Fruit fly (Drosophila melanogaster) whole organism, embryonic: ENCODE measurements around the gene tex.

Experiments
- Abd-B ChIP-seq: fragments of 200-800 bp; sonication (Bioruptor generic); optimal IDR thresholded peaks from 2 replicates; lab custom pipeline; 2018; ENCODE audit warnings: missing biosample characterization, mild to moderate bottlenecking, missing genetic modification characterization, moderate library complexity
- Adf1 ChIP-seq: fragments of 200-800 bp; sonication (Bioruptor generic); IDR thresholded peaks from 2 replicates; pipeline ENCODE4 v1.3.6; 2022; ENCODE audit warnings: missing biosample characterization, missing genetic modification characterization
- CG12219 ChIP-seq: fragments of 200-800 bp; sonication (Bioruptor generic); optimal IDR thresholded peaks from 3 replicates; lab custom pipeline; 2018; ENCODE audit warnings: missing biosample characterization, mild to moderate bottlenecking, missing genetic modification characterization
- CG12299 ChIP-seq: fragments of 200-800 bp; sonication (Bioruptor generic); optimal IDR thresholded peaks from 2 replicates; lab custom pipeline; 2018; ENCODE audit warnings: missing biosample characterization, mild to moderate bottlenecking, missing genetic modification characterization
- CG12942 ChIP-seq: fragments of 200-800 bp; sonication (Bioruptor generic); optimal IDR thresholded peaks from 3 replicates; lab custom pipeline; 2016; ENCODE audit warnings: missing biosample characterization, missing genetic modification characterization
- CG13624 ChIP-seq: fragments of 200-800 bp; sonication (Bioruptor generic); optimal IDR thresholded peaks from 2 replicates; lab custom pipeline; 2016; ENCODE audit warnings: missing biosample characterization, missing genetic modification characterization
- CG1647 ChIP-seq: fragments of 200-800 bp; sonication (Bioruptor generic); optimal IDR thresholded peaks from 3 replicates; lab custom pipeline; 2016; ENCODE audit warnings: missing biosample characterization, missing genetic modification characterization
- CG16863 ChIP-seq: fragments of 200-800 bp; sonication (Bioruptor generic); optimal IDR thresholded peaks from 3 replicates; lab custom pipeline; 2016; ENCODE audit warnings: missing biosample characterization, missing genetic modification characterization
- CG1832 ChIP-seq: fragments of 200-800 bp; sonication (Bioruptor generic); optimal IDR thresholded peaks from 2 replicates; lab custom pipeline; 2017; ENCODE audit warnings: missing biosample characterization, mild to moderate bottlenecking, missing genetic modification characterization, inconsistent platforms
- CG18476 ChIP-seq: fragments of 200-800 bp; sonication (Bioruptor generic); optimal IDR thresholded peaks from 2 replicates; lab custom pipeline; 2016; ENCODE audit warnings: missing biosample characterization, mild to moderate bottlenecking, missing genetic modification characterization
- CG18599 ChIP-seq: fragments of 200-800 bp; sonication (Bioruptor generic); optimal IDR thresholded peaks from 3 replicates; lab custom pipeline; 2017; ENCODE audit warnings: missing biosample characterization, missing genetic modification characterization, mild to moderate bottlenecking, moderate library complexity, missing genetic modification reagents
- CG18764 ChIP-seq: fragments of 200-800 bp; sonication (Bioruptor generic); optimal IDR thresholded peaks from 3 replicates; lab custom pipeline; 2016; ENCODE audit warnings: missing biosample characterization, missing genetic modification characterization
- CG2116 ChIP-seq: fragments of 200-800 bp; sonication (Bioruptor generic); optimal IDR thresholded peaks from 3 replicates; lab custom pipeline; 2018; ENCODE audit warnings: missing biosample characterization, mild to moderate bottlenecking, missing genetic modification characterization
- CG2129 ChIP-seq: fragments of 200-800 bp; sonication (Bioruptor generic); IDR thresholded peaks from 2 replicates; pipeline ENCODE4 v1.3.6; 2022; ENCODE audit warnings: missing biosample characterization, missing genetic modification characterization; ENCODE audit not compliant: partially characterized antibody
- CG4854 ChIP-seq: fragments of 200-800 bp; sonication (Bioruptor generic); optimal IDR thresholded peaks from 2 replicates; lab custom pipeline; 2016; ENCODE audit warnings: missing biosample characterization, missing genetic modification characterization, inconsistent platforms
- CG6683 ChIP-seq: fragments of 200-800 bp; sonication (Bioruptor generic); optimal IDR thresholded peaks from 2 replicates; lab custom pipeline; 2017; ENCODE audit warnings: missing biosample characterization, mild to moderate bottlenecking, missing genetic modification characterization, missing genetic modification reagents
- CG7745 ChIP-seq: fragments of 200-800 bp; sonication (Bioruptor generic); optimal IDR thresholded peaks from 2 replicates; lab custom pipeline; 2018; ENCODE audit warnings: missing biosample characterization, mild to moderate bottlenecking, missing genetic modification characterization, moderate library complexity
- CG9797 ChIP-seq: fragments of 200-800 bp; sonication (Bioruptor generic); optimal IDR thresholded peaks from 3 replicates; lab custom pipeline; 2018; ENCODE audit warnings: missing biosample characterization, mild to moderate bottlenecking, missing genetic modification characterization
- Chrac-16 ChIP-seq: fragments of 200-800 bp; sonication (Bioruptor generic); optimal IDR thresholded peaks from 3 replicates; lab custom pipeline; 2016; ENCODE audit warnings: missing biosample characterization, missing genetic modification characterization
- Dip3 ChIP-seq: fragments of 200-800 bp; sonication (Bioruptor generic); optimal IDR thresholded peaks from 3 replicates; lab custom pipeline; 2016; ENCODE audit warnings: missing biosample characterization, missing genetic modification characterization
- HHEX ChIP-seq: fragments of 200-800 bp; sonication (Bioruptor generic); optimal IDR thresholded peaks from 3 replicates; lab custom pipeline; 2017; ENCODE audit warnings: missing biosample characterization, mild to moderate bottlenecking, missing genetic modification characterization, missing genetic modification reagents
- HLH3B ChIP-seq: fragments of 200-800 bp; sonication (Bioruptor generic); IDR thresholded peaks from 2 replicates; pipeline ENCODE4 v1.3.6; 2022; ENCODE audit warnings: missing biosample characterization, missing genetic modification characterization
- PHDP ChIP-seq: fragments of 200-800 bp; sonication (Bioruptor generic); optimal IDR thresholded peaks from 3 replicates; lab custom pipeline; 2018; ENCODE audit warnings: missing biosample characterization, mild to moderate bottlenecking, missing genetic modification characterization, moderate library complexity
- Side ChIP-seq: fragments of 200-800 bp; sonication (Bioruptor generic); optimal IDR thresholded peaks from 2 replicates; lab custom pipeline; 2016; ENCODE audit warnings: missing biosample characterization, missing genetic modification characterization
- Ssrp ChIP-seq: fragments of 200-800 bp; sonication (Bioruptor generic); optimal IDR thresholded peaks from 2 replicates; lab custom pipeline; 2018; ENCODE audit warnings: missing biosample characterization, mild to moderate bottlenecking, missing genetic modification characterization, moderate library complexity
- ab ChIP-seq: fragments of 200-800 bp; sonication (Bioruptor generic); optimal IDR thresholded peaks from 2 replicates; lab custom pipeline; 2016; ENCODE audit warnings: missing biosample characterization, missing genetic modification characterization
- disco-r ChIP-seq: fragments of 200-800 bp; sonication (Bioruptor generic); optimal IDR thresholded peaks from 2 replicates; lab custom pipeline; 2016; ENCODE audit warnings: missing biosample characterization, missing genetic modification characterization
- dmrt11E ChIP-seq: fragments of 200-800 bp; sonication (Bioruptor generic); optimal IDR thresholded peaks from 3 replicates; lab custom pipeline; 2018; ENCODE audit warnings: missing biosample characterization, mild to moderate bottlenecking, missing genetic modification characterization, moderate library complexity
- fd102C ChIP-seq: fragments of 200-800 bp; sonication (Bioruptor generic); optimal IDR thresholded peaks from 2 replicates; lab custom pipeline; 2018; ENCODE audit warnings: missing biosample characterization, mild to moderate bottlenecking, missing genetic modification characterization, moderate library complexity
- gcm2 ChIP-seq: fragments of 200-800 bp; sonication (Bioruptor generic); optimal IDR thresholded peaks from 2 replicates; lab custom pipeline; 2016; ENCODE audit warnings: missing biosample characterization, missing genetic modification characterization
- inv ChIP-seq: fragments of 200-800 bp; sonication (Bioruptor generic); IDR thresholded peaks from 2 replicates; pipeline ENCODE4 v1.3.6; 2022; ENCODE audit warnings: missing biosample characterization, missing genetic modification characterization; ENCODE audit not compliant: partially characterized antibody
- jigr1 ChIP-seq: fragments of 200-800 bp; sonication (Bioruptor generic); IDR thresholded peaks from 3 replicates; pipeline ENCODE4 v1.3.6; 2022; ENCODE audit warnings: missing biosample characterization, missing genetic modification characterization
- lab ChIP-seq: fragments of 200-800 bp; sonication (Bioruptor generic); optimal IDR thresholded peaks from 3 replicates; lab custom pipeline; 2017; ENCODE audit warnings: missing biosample characterization, missing genetic modification characterization, mild to moderate bottlenecking, moderate library complexity, missing genetic modification reagents
- maf-S ChIP-seq: fragments of 200-800 bp; sonication (Bioruptor generic); optimal IDR thresholded peaks from 2 replicates; lab custom pipeline; 2016; ENCODE audit warnings: missing biosample characterization, missing genetic modification characterization
- nmo ChIP-seq: fragments of 200-800 bp; sonication (Bioruptor generic); optimal IDR thresholded peaks from 2 replicates; lab custom pipeline; 2018; ENCODE audit warnings: missing biosample characterization, mild to moderate bottlenecking, missing genetic modification characterization, moderate library complexity
- pb ChIP-seq: fragments of 200-800 bp; sonication (Bioruptor generic); optimal IDR thresholded peaks from 3 replicates; lab custom pipeline; 2016; ENCODE audit warnings: missing biosample characterization, missing genetic modification characterization
- pfk ChIP-seq: fragments of 200-800 bp; sonication (Bioruptor generic); optimal IDR thresholded peaks from 2 replicates; lab custom pipeline; 2018; ENCODE audit warnings: missing biosample characterization, mild to moderate bottlenecking, missing genetic modification characterization, moderate library complexity
- pros ChIP-seq: fragments of 200-800 bp; sonication (Bioruptor generic); optimal IDR thresholded peaks from 3 replicates; lab custom pipeline; 2019; ENCODE audit warnings: missing biosample characterization, mild to moderate bottlenecking, missing genetic modification characterization, moderate library complexity
- salm ChIP-seq: fragments of 200-800 bp; sonication (Bioruptor generic); optimal IDR thresholded peaks from 2 replicates; lab custom pipeline; 2018; ENCODE audit warnings: missing biosample characterization, mild to moderate bottlenecking, missing genetic modification characterization
- sim ChIP-seq: fragments of 200-800 bp; sonication (Bioruptor generic); IDR thresholded peaks from 2 replicates; pipeline ENCODE4 v1.3.6; 2022; ENCODE audit warnings: missing biosample characterization, missing genetic modification characterization
- so ChIP-seq: fragments of 200-800 bp; sonication (Bioruptor generic); IDR thresholded peaks from 3 replicates; pipeline ENCODE4 v1.3.6; 2022; ENCODE audit warnings: missing biosample characterization, missing genetic modification characterization
- sqz ChIP-seq: fragments of 200-800 bp; sonication (Bioruptor generic); optimal IDR thresholded peaks from 3 replicates; lab custom pipeline; 2018; ENCODE audit warnings: missing biosample characterization, mild to moderate bottlenecking, missing genetic modification characterization
- tin ChIP-seq: fragments of 200-800 bp; sonication (Bioruptor generic); optimal IDR thresholded peaks from 3 replicates; lab custom pipeline; 2016; ENCODE audit warnings: missing biosample characterization, missing genetic modification characterization
- tio ChIP-seq: fragments of 200-800 bp; sonication (Bioruptor generic); optimal IDR thresholded peaks from 2 replicates; lab custom pipeline; 2017; ENCODE audit warnings: missing biosample characterization, missing genetic modification characterization, inconsistent platforms
- tna ChIP-seq: fragments of 200-800 bp; sonication (Bioruptor generic); IDR thresholded peaks from 2 replicates; pipeline ENCODE4 v1.3.6; 2022; ENCODE audit warnings: missing biosample characterization, missing genetic modification characterization; ENCODE audit not compliant: partially characterized antibody
- unc-4 ChIP-seq: fragments of 200-800 bp; sonication (Bioruptor generic); IDR thresholded peaks from 2 replicates; pipeline ENCODE4 v1.3.6; 2022; ENCODE audit warnings: missing biosample characterization, missing genetic modification characterization; ENCODE audit not compliant: partially characterized antibody
- vfl ChIP-seq: fragments of 200-800 bp; sonication (Bioruptor generic); optimal IDR thresholded peaks from 2 replicates; lab custom pipeline; 2016; ENCODE audit warnings: missing biosample characterization, missing genetic modification characterization
- vnd ChIP-seq: fragments of 200-800 bp; sonication (Bioruptor generic); IDR thresholded peaks from 3 replicates; pipeline ENCODE4 v1.3.6; 2022; ENCODE audit warnings: missing biosample characterization, missing genetic modification characterization; ENCODE audit not compliant: partially characterized antibody
- wek ChIP-seq: fragments of 200-800 bp; sonication (Bioruptor generic); optimal IDR thresholded peaks from 3 replicates; lab custom pipeline; 2018; ENCODE audit warnings: missing biosample characterization, mild to moderate bottlenecking, missing genetic modification characterization, moderate library complexity

The tex gene

dm6 chr3R:8356626-8357290 lies 48.3 kb upstream of the tex start, which contains the start of gene stck (continued):
- TF ChIP-seq HHEX (GFP tag; lab: Kevin White, UChicago) (no peak), CG12219 (GFP tag; lab: Kevin White, UChicago) (no peak), Adf1 (GFP tag; lab: Robert Waterston, UW) (no peak), CG2116 (GFP tag; lab: Kevin White, UChicago) (peak; percentile 87), CG12299 (tag; lab: Kevin White, UChicago) (no peak), CG18764 (no peak), lab (GFP tag; lab: Kevin White, UChicago) (peak; percentile 62), CG18599 (GFP tag; lab: Kevin White, UChicago) (no peak), CG1832 (GFP tag; lab: Kevin White, UChicago) (no peak), CG12942 (GFP tag; lab: Kevin White, UChicago) (no peak), vnd (GFP tag; lab: Robert Waterston, UW) (peak; percentile 62; the same call in 2 of the 3 replicates), sqz (GFP tag; lab: Kevin White, UChicago) (no peak), vfl (GFP tag; lab: Kevin White, UChicago) (no peak), Dip3 (GFP tag; lab: Kevin White, UChicago) (no peak), CG2129 (GFP tag; lab: Robert Waterston, UW) (peak; percentile 24; the same call in 1 of the 2 replicates), CG4854 (no peak), salm (tag; lab: Kevin White, UChicago) (no peak), pb (no peak), CG16863 (GFP tag; lab: Kevin White, UChicago) (no peak), Ssrp (no peak), disco-r (GFP tag; lab: Kevin White, UChicago) (no peak), Chrac-16 (GFP tag; lab: Kevin White, UChicago) (no peak), so (no peak), unc-4 (GFP tag; lab: Robert Waterston, UW) (peak; percentile 63; the same call in 1 of the 2 replicates), CG6683 (GFP tag; lab: Kevin White, UChicago) (no peak), pfk (GFP tag; lab: Kevin White, UChicago) (no peak), pros (GFP tag; lab: Kevin White, UChicago) (no peak), jigr1 (GFP tag; lab: Robert Waterston, UW) (no peak), fd102C (no peak), CG7745 (no peak), Side (GFP tag; lab: Kevin White, UChicago) (no peak), maf-S (GFP tag; lab: Kevin White, UChicago) (no peak), tna (GFP tag; lab: Robert Waterston, UW) (peak; percentile 70), CG13624 (GFP tag; lab: Kevin White, UChicago) (peak; percentile 36), dmrt11E (tag; lab: Kevin White, UChicago) (no peak), Abd-B (GFP tag; lab: Kevin White, UChicago) (no peak), wek (peak; percentile 11), sim (GFP tag; lab: Robert Waterston, UW) (no peak), PHDP (tag; lab: Kevin White, UChicago) (no peak), CG1647 (no peak), CG18476 (no peak), HLH3B (no peak), ab (GFP tag; lab: Kevin White, UChicago) (no peak), tio (GFP tag; lab: Kevin White, UChicago) (no peak), nmo (GFP tag; lab: Kevin White, UChicago) (peak; percentile 51), CG9797 (GFP tag; lab: Kevin White, UChicago) (peak; percentile 78), tin (no peak), gcm2 (GFP tag; lab: Kevin White, UChicago) (no peak), inv (GFP tag; lab: Robert Waterston, UW) (peak; percentile 50; the same call in 1 of the 2 replicates)
